Fruit fly (Drosophila melanogaster) whole organism, pupa: ENCODE data around the gene Cp38.

Source experiments
- CG10348 ChIP-seq: fragments of 200-800 bp; sonication (Bioruptor generic); IDR thresholded peaks from 2 replicates; pipeline ENCODE4 v1.3.6; 2022; ENCODE audit warnings: missing biosample characterization, missing genetic modification characterization
- CG12605 ChIP-seq: fragments of 200-800 bp; sonication (Bioruptor generic); IDR thresholded peaks from 2 replicates; pipeline ENCODE4 v1.3.6; 2022; ENCODE audit warnings: missing biosample characterization, missing genetic modification characterization
- CG13204 ChIP-seq: fragments of 200-800 bp; sonication (Bioruptor generic); optimal IDR thresholded peaks from 2 replicates; lab custom pipeline; 2018; ENCODE audit warnings: missing biosample characterization, mild to moderate bottlenecking, missing genetic modification characterization, moderate library complexity
- CG14655 ChIP-seq: fragments of 200-800 bp; sonication (Bioruptor generic); optimal IDR thresholded peaks from 3 replicates; lab custom pipeline; 2017; ENCODE audit warnings: mild to moderate bottlenecking, missing biosample characterization, missing genetic modification reagents, missing genetic modification characterization
- CG15710 ChIP-seq: fragments of 200-800 bp; sonication (Bioruptor generic); optimal IDR thresholded peaks from 2 replicates; lab custom pipeline; 2018; ENCODE audit warnings: missing biosample characterization, mild to moderate bottlenecking, missing genetic modification characterization, moderate library complexity
- CG17806 ChIP-seq: fragments of 200-800 bp; sonication (Bioruptor generic); optimal IDR thresholded peaks from 2 replicates; lab custom pipeline; 2018; ENCODE audit warnings: missing biosample characterization, mild to moderate bottlenecking, missing genetic modification characterization, moderate library complexity
- CG32121 ChIP-seq: fragments of 200-800 bp; sonication (Bioruptor generic); IDR thresholded peaks from 2 replicates; pipeline ENCODE4 v1.3.6; 2022; ENCODE audit warnings: missing biosample characterization, missing genetic modification characterization
- CG34367 ChIP-seq: fragments of 200-800 bp; sonication (Bioruptor generic); optimal IDR thresholded peaks from 2 replicates; lab custom pipeline; 2018; ENCODE audit warnings: missing biosample characterization, mild to moderate bottlenecking, missing genetic modification characterization
- CG4496 ChIP-seq: fragments of 200-800 bp; sonication (Bioruptor generic); IDR thresholded peaks from 3 replicates; pipeline ENCODE4 v1.3.6; 2022; ENCODE audit warnings: missing biosample characterization, missing genetic modification characterization
- CG8159 ChIP-seq: fragments of 200-800 bp; sonication (Bioruptor generic); optimal IDR thresholded peaks from 3 replicates; lab custom pipeline; 2018; ENCODE audit warnings: missing biosample characterization, mild to moderate bottlenecking, missing genetic modification characterization, moderate library complexity
- CG8301 ChIP-seq: fragments of 200-800 bp; sonication (Bioruptor generic); optimal IDR thresholded peaks from 2 replicates; lab custom pipeline; 2018; ENCODE audit warnings: missing biosample characterization, mild to moderate bottlenecking, missing genetic modification characterization
- CG9948 ChIP-seq: fragments of 200-800 bp; sonication (Bioruptor generic); optimal IDR thresholded peaks from 2 replicates; lab custom pipeline; 2018; ENCODE audit warnings: missing biosample characterization, mild to moderate bottlenecking, missing genetic modification characterization, moderate library complexity
- D1 ChIP-seq: fragments of 200-800 bp; sonication (Bioruptor generic); optimal IDR thresholded peaks from 2 replicates; lab custom pipeline; 2018; ENCODE audit warnings: missing biosample characterization, mild to moderate bottlenecking, missing genetic modification characterization, moderate library complexity
- EcR ChIP-seq: fragments of 200-800 bp; sonication (Bioruptor generic); optimal IDR thresholded peaks from 3 replicates; lab custom pipeline; 2019; ENCODE audit warnings: missing biosample characterization, missing genetic modification characterization, mild to moderate bottlenecking, moderate library complexity, missing genetic modification reagents
- Ets98B ChIP-seq: fragments of 200-800 bp; sonication (Bioruptor generic); IDR thresholded peaks from 2 replicates; pipeline ENCODE4 v1.3.6; 2022; ENCODE audit warnings: missing biosample characterization, missing genetic modification characterization
- Pif1A ChIP-seq: fragments of 200-800 bp; sonication (Bioruptor generic); optimal IDR thresholded peaks from 3 replicates; lab custom pipeline; 2016; ENCODE audit warnings: missing biosample characterization, missing genetic modification characterization
- Pif1B ChIP-seq: fragments of 200-800 bp; sonication (Bioruptor generic); optimal IDR thresholded peaks from 3 replicates; lab custom pipeline; 2016; ENCODE audit warnings: missing biosample characterization, missing genetic modification characterization
- Snoo ChIP-seq: fragments of 200-800 bp; sonication (Bioruptor generic); optimal IDR thresholded peaks from 3 replicates; lab custom pipeline; 2017; ENCODE audit warnings: missing biosample characterization, mild to moderate bottlenecking, missing genetic modification characterization, inconsistent platforms
- gl ChIP-seq: fragments of 200-800 bp; sonication (Bioruptor generic); optimal IDR thresholded peaks from 2 replicates; lab custom pipeline; 2018; ENCODE audit warnings: missing biosample characterization, mild to moderate bottlenecking, missing genetic modification characterization
- rn ChIP-seq: fragments of 200-800 bp; sonication (Bioruptor generic); IDR thresholded peaks from 2 replicates; pipeline ENCODE4 v1.3.6; 2022; ENCODE audit warnings: missing biosample characterization, missing genetic modification characterization

Cp38 gene

dm6 chrX:8442912-8443311 is 38.7 kb upstream of the Cp38 start:
- no peak for TF ChIP-seq CG9948 (tag; lab: Kevin White, UChicago)
- no peak for TF ChIP-seq Snoo (tag; lab: Kevin White, UChicago)
- TF ChIP-seq Ets98B (GFP tag; lab: Robert Waterston, UW): no peak
- TF ChIP-seq CG17806: no peak
- TF ChIP-seq CG8301 (tag; lab: Kevin White, UChicago): no peak
- TF ChIP-seq CG13204 (GFP tag; lab: Kevin White, UChicago): no peak
- no peak for TF ChIP-seq CG32121
- TF ChIP-seq D1 (tag; lab: Kevin White, UChicago): no peak
- TF ChIP-seq gl (tag; lab: Kevin White, UChicago): no peak

- no peak for TF ChIP-seq CG8159 (tag; lab: Kevin White, UChicago)
Observed at dm6 chrX:8444279-8444678, 37.4 kb upstream of the Cp38 start.

- TF ChIP-seq CG4496 (no peak), CG14655 (no peak), D1 (tag; lab: Kevin White, UChicago) (no peak), CG8159 (tag; lab: Kevin White, UChicago) (peak; percentile 33), CG17806 (no peak)
Observed at dm6 chrX:8444883-8445572, 36.6 kb upstream of the Cp38 start.

dm6 chrX:8447166-8447565 is 34.5 kb upstream of the Cp38 start:
- TF ChIP-seq CG14655 (no peak), CG8159 (tag; lab: Kevin White, UChicago) (no peak), gl (tag; lab: Kevin White, UChicago) (no peak), Pif1B (no peak), Pif1A (GFP tag; lab: Kevin White, UChicago) (no peak), CG32121 (no peak), CG10348 (GFP tag; lab: Robert Waterston, UW) (no peak), rn (no peak), Ets98B (GFP tag; lab: Robert Waterston, UW) (no peak), D1 (tag; lab: Kevin White, UChicago) (no peak), CG13204 (GFP tag; lab: Kevin White, UChicago) (no peak), CG12605 (GFP tag; lab: Robert Waterston, UW) (no peak), CG9948 (tag; lab: Kevin White, UChicago) (no peak), CG34367 (tag; lab: Kevin White, UChicago) (no peak), CG8301 (tag; lab: Kevin White, UChicago) (no peak), EcR (GFP tag; lab: Kevin White, UChicago) (no peak), CG4496 (no peak)

- no peak for TF ChIP-seq D1 (tag; lab: Kevin White, UChicago)
- no peak for TF ChIP-seq CG34367 (tag; lab: Kevin White, UChicago)
- no peak for TF ChIP-seq CG15710 (tag; lab: Kevin White, UChicago)
- TF ChIP-seq Ets98B (GFP tag; lab: Robert Waterston, UW): no peak
- TF ChIP-seq, all 21 proteins: peak for 0
Observed at dm6 chrX:8448171-8448570, 33.5 kb upstream of the Cp38 start.

- TF ChIP-seq Snoo (tag; lab: Kevin White, UChicago) (no peak), Pif1B (no peak), CG10348 (GFP tag; lab: Robert Waterston, UW) (no peak), gl (tag; lab: Kevin White, UChicago) (no peak), CG17806 (no peak), D1 (tag; lab: Kevin White, UChicago) (no peak)
- TF ChIP-seq, all 21 proteins: peak for 0
Observed at dm6 chrX:8450214-8450904, 31.3 kb upstream of the Cp38 start.

- TF ChIP-seq CG14655 (no peak), CG12605 (GFP tag; lab: Robert Waterston, UW) (no peak), Pif1B (no peak), Pif1A (GFP tag; lab: Kevin White, UChicago) (no peak), CG8301 (tag; lab: Kevin White, UChicago) (no peak), D1 (tag; lab: Kevin White, UChicago) (no peak), Snoo (tag; lab: Kevin White, UChicago) (no peak), EcR (GFP tag; lab: Kevin White, UChicago) (no peak), CG13204 (GFP tag; lab: Kevin White, UChicago) (no peak), CG34367 (tag; lab: Kevin White, UChicago) (no peak), rn (no peak)
Observed at dm6 chrX:8452163-8452562, 29.5 kb upstream of the Cp38 start.
